Worm (Caenorhabditis elegans) whole organism, L1 larva: ENCODE data around the gene Y47D7A.15.

Experiments
- aly-2 ChIP-seq: fragments of 150-350 bp; optimal IDR thresholded peaks from 2 replicates; lab custom pipeline; 2014; ENCODE audit warnings: missing biosample characterization, missing genetic modification characterization
- ceh-82 ChIP-seq, 3 experiments: fragments of 150-350 bp in 1 of 3; sonication (generic microtip) in 2 of 3; optimal IDR thresholded peaks; 2 replicates each; lab custom pipeline; 2014 to 2017; ENCODE audit warnings: missing biosample characterization in 3 of 3, missing genetic modification characterization in 3 of 3
- egl-27 ChIP-seq, 2 experiments: fragments of 150-350 bp in 1 of 2; sonication (generic microtip); optimal IDR thresholded peaks; 3 replicates each; lab custom pipeline; 2017 to 2018; ENCODE audit warnings: missing biosample characterization in 2 of 2, missing genetic modification characterization in 2 of 2, missing genetic modification reagents in 2 of 2
- fos-1 ChIP-seq: fragments of 150-350 bp; optimal IDR thresholded peaks from 2 replicates; lab custom pipeline; 2014; ENCODE audit warnings: missing biosample characterization, missing genetic modification characterization
- lin-13 ChIP-seq: fragments of 150-350 bp; optimal IDR thresholded peaks from 2 replicates; lab custom pipeline; 2014; ENCODE audit warnings: missing biosample characterization, missing genetic modification reagents, missing genetic modification characterization
- lin-15B ChIP-seq: fragments of 150-350 bp; sonication (generic microtip); optimal IDR thresholded peaks from 3 replicates; lab custom pipeline; 2014; ENCODE audit warnings: missing biosample characterization, missing genetic modification characterization
- mdl-1 ChIP-seq, 2 experiments: fragments of 150-350 bp; optimal IDR thresholded peaks; 2 replicates each; lab custom pipeline; 2014 to 2017; ENCODE audit warnings: missing biosample characterization in 2 of 2, missing genetic modification characterization in 2 of 2, inconsistent platforms in 1 of 2
- mep-1 ChIP-seq: fragments of 150-350 bp; optimal IDR thresholded peaks from 2 replicates; lab custom pipeline; 2014; ENCODE audit warnings: missing biosample characterization, missing genetic modification characterization
- nhr-90 ChIP-seq: sonication (generic microtip); optimal IDR thresholded peaks from 2 replicates; lab custom pipeline; 2016; ENCODE audit warnings: mild to moderate bottlenecking, missing genetic modification characterization, missing compliant biosample characterization; ENCODE audit not compliant: poor library complexity
- tbx-2 ChIP-seq: sonication (generic microtip); optimal IDR thresholded peaks from 2 replicates; lab custom pipeline; 2016; ENCODE audit warnings: missing genetic modification characterization, missing compliant biosample characterization
- unc-62 ChIP-seq: fragments of 150-350 bp; optimal IDR thresholded peaks from 2 replicates; lab custom pipeline; 2014; ENCODE audit warnings: missing biosample characterization, missing genetic modification reagents, missing genetic modification characterization
- zag-1 ChIP-seq: fragments of 150-350 bp; optimal IDR thresholded peaks from 2 replicates; lab custom pipeline; 2014; ENCODE audit warnings: missing biosample characterization, missing genetic modification characterization
- ztf-11 ChIP-seq, 2 experiments: sonication (generic microtip); optimal IDR thresholded peaks; 2 replicates each; lab custom pipeline; 2016 to 2017; ENCODE audit warnings: missing genetic modification characterization in 2 of 2, missing biosample characterization in 1 of 2, missing compliant biosample characterization in 1 of 2

DNA sequence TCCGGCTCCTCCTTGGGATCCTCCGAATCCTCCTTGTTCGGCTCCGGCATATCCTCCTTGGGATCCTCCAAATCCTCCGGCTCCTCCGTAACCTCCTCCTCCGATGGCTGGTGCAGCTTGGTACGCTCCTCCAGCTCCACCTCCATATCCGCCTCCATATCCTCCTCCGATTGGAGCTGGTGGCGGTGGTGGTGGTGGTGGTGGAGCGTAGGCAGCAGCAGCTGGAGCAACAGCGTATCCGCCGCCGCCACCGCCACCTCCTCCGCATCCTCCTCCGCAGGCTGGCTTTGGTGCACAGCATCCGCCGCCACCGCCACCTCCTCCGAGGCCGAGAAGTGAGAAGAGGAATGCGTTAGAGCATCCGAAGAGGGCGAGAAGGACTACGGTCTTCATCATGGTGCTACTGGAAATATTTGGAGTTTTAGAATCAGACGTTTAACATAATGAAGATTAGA lies at the start of gene Y47D7A.15:
- TF ChIP-seq tbx-2 (no peak), lin-13 (GFP tag; lab: Kevin White, UChicago) (no peak), fos-1 (tag; lab: Kevin White, UChicago) (no peak), ceh-82 (tag; optimal IDR thresholded peaks at IDR 0.05; lab: Kevin White, UChicago) (no peak), zag-1 (tag; lab: Kevin White, UChicago) (no peak), ztf-11 (tag; optimal IDR thresholded peaks at IDR 0.05; lab: Kevin White, UChicago) (no peak), lin-15B (tag; lab: Kevin White, UChicago) (no peak), mdl-1 (tag; optimal IDR thresholded peaks at IDR 0.05; lab: Kevin White, UChicago) (no peak), unc-62 (GFP tag; lab: Kevin White, UChicago) (no peak), mep-1 (tag; lab: Kevin White, UChicago) (no peak), egl-27 (tag; optimal IDR thresholded peaks at IDR 0.05; lab: Kevin White, UChicago) (no peak), nhr-90 (tag; lab: Kevin White, UChicago) (no peak), aly-2 (tag; lab: Kevin White, UChicago) (no peak)
